Fruit fly (Drosophila melanogaster) whole organism, embryonic: ENCODE measurements around the gene cav.

Experiments used
- Antp ChIP-seq: fragments of 200-800 bp; sonication (Bioruptor generic); optimal IDR thresholded peaks from 3 replicates; lab custom pipeline; 2016; ENCODE audit warnings: missing biosample characterization, missing genetic modification characterization
- CG10431 ChIP-seq: fragments of 200-800 bp; sonication (Bioruptor generic); optimal IDR thresholded peaks from 3 replicates; lab custom pipeline; 2018; ENCODE audit warnings: missing biosample characterization, mild to moderate bottlenecking, missing genetic modification characterization
- CG11560 ChIP-seq: fragments of 200-800 bp; sonication (Bioruptor generic); IDR thresholded peaks from 3 replicates; pipeline ENCODE4 v1.3.6; 2022; ENCODE audit warnings: missing biosample characterization, missing genetic modification characterization
- CG12391 ChIP-seq: fragments of 200-800 bp; sonication (Bioruptor generic); optimal IDR thresholded peaks from 3 replicates; lab custom pipeline; 2018; ENCODE audit warnings: missing biosample characterization, mild to moderate bottlenecking, missing genetic modification characterization, moderate library complexity
- CG13424 ChIP-seq: fragments of 200-800 bp; sonication (Bioruptor generic); optimal IDR thresholded peaks from 2 replicates; lab custom pipeline; 2019; ENCODE audit warnings: missing biosample characterization, mild to moderate bottlenecking, missing genetic modification characterization, moderate library complexity
- CG13775 ChIP-seq: fragments of 200-800 bp; sonication (Bioruptor generic); optimal IDR thresholded peaks from 3 replicates; lab custom pipeline; 2017; ENCODE audit warnings: missing biosample characterization, mild to moderate bottlenecking, missing genetic modification characterization
- CG14667 ChIP-seq: fragments of 200-800 bp; sonication (Bioruptor generic); IDR thresholded peaks from 2 replicates; pipeline ENCODE4 v1.3.6; 2022; ENCODE audit warnings: missing biosample characterization, missing genetic modification characterization
- CG14710 ChIP-seq: fragments of 200-800 bp; sonication (Bioruptor generic); optimal IDR thresholded peaks from 3 replicates; lab custom pipeline; 2019; ENCODE audit warnings: missing biosample characterization, mild to moderate bottlenecking, missing genetic modification characterization, moderate library complexity
- CG15269 ChIP-seq: fragments of 200-800 bp; sonication (Bioruptor generic); optimal IDR thresholded peaks from 2 replicates; lab custom pipeline; 2018; ENCODE audit warnings: missing biosample characterization, mild to moderate bottlenecking, missing genetic modification characterization, moderate library complexity
- CG16863 ChIP-seq: fragments of 200-800 bp; sonication (Bioruptor generic); optimal IDR thresholded peaks from 3 replicates; lab custom pipeline; 2016; ENCODE audit warnings: missing biosample characterization, missing genetic modification characterization
- CG2875 ChIP-seq: fragments of 200-800 bp; sonication (Bioruptor generic); optimal IDR thresholded peaks from 2 replicates; lab custom pipeline; 2017; ENCODE audit warnings: missing biosample characterization, mild to moderate bottlenecking, missing genetic modification characterization, missing genetic modification reagents
- CG31224 ChIP-seq: fragments of 200-800 bp; sonication (Bioruptor generic); IDR thresholded peaks from 2 replicates; pipeline ENCODE4 v1.3.6; 2022; ENCODE audit warnings: missing biosample characterization, missing genetic modification characterization
- CG33213 ChIP-seq: fragments of 200-800 bp; sonication (Bioruptor generic); optimal IDR thresholded peaks from 3 replicates; lab custom pipeline; 2016; ENCODE audit warnings: missing biosample characterization, missing genetic modification characterization
- CG4707 ChIP-seq: fragments of 200-800 bp; sonication (Bioruptor generic); optimal IDR thresholded peaks from 2 replicates; lab custom pipeline; 2018; ENCODE audit warnings: missing biosample characterization, mild to moderate bottlenecking, missing genetic modification characterization, moderate library complexity
- CG6791 ChIP-seq: fragments of 200-800 bp; sonication (Bioruptor generic); IDR thresholded peaks from 3 replicates; pipeline ENCODE4 v1.3.6; 2022; ENCODE audit warnings: missing biosample characterization, missing genetic modification characterization; ENCODE audit not compliant: partially characterized antibody
- CG7987 ChIP-seq: fragments of 200-800 bp; sonication (Bioruptor generic); optimal IDR thresholded peaks from 2 replicates; lab custom pipeline; 2018; ENCODE audit warnings: missing biosample characterization, mild to moderate bottlenecking, missing genetic modification characterization, moderate library complexity
- CG9876 ChIP-seq: fragments of 200-800 bp; sonication (Bioruptor generic); optimal IDR thresholded peaks from 2 replicates; lab custom pipeline; 2016; ENCODE audit warnings: missing biosample characterization, missing genetic modification characterization
- Dfd ChIP-seq, 2 experiments: fragments of >200 bp; optimal IDR thresholded peaks; 2 replicates each; lab custom pipeline; 2017; ENCODE audit warnings: missing biosample characterization in 2 of 2, missing genetic modification characterization in 2 of 2
- Ets97D ChIP-seq: fragments of 200-800 bp; sonication (Bioruptor generic); optimal IDR thresholded peaks from 3 replicates; lab custom pipeline; 2016; ENCODE audit warnings: missing biosample characterization, missing genetic modification characterization
- Fer1 ChIP-seq: fragments of 200-800 bp; sonication (Bioruptor generic); optimal IDR thresholded peaks from 2 replicates; lab custom pipeline; 2017; ENCODE audit warnings: missing biosample characterization, mild to moderate bottlenecking, missing genetic modification characterization
- Gsc ChIP-seq: fragments of 200-800 bp; sonication (Bioruptor generic); IDR thresholded peaks from 2 replicates; pipeline ENCODE4 v1.3.6; 2022; ENCODE audit warnings: missing biosample characterization, missing genetic modification characterization
- H15 ChIP-seq: fragments of 200-800 bp; sonication (Bioruptor generic); IDR thresholded peaks from 3 replicates; pipeline ENCODE4 v1.3.6; 2022; ENCODE audit warnings: missing biosample characterization, missing genetic modification characterization
- HHEX ChIP-seq: fragments of 200-800 bp; sonication (Bioruptor generic); optimal IDR thresholded peaks from 3 replicates; lab custom pipeline; 2017; ENCODE audit warnings: missing biosample characterization, mild to moderate bottlenecking, missing genetic modification characterization, missing genetic modification reagents
- HmgZ ChIP-seq: fragments of 200-800 bp; sonication (Bioruptor generic); optimal IDR thresholded peaks from 2 replicates; lab custom pipeline; 2018; ENCODE audit warnings: missing biosample characterization, mild to moderate bottlenecking, missing genetic modification characterization
- Optix ChIP-seq: fragments of 200-800 bp; sonication (Bioruptor generic); IDR thresholded peaks from 3 replicates; pipeline ENCODE4 v1.3.6; 2022; ENCODE audit warnings: missing biosample characterization, missing genetic modification characterization
- Ptx1 ChIP-seq: fragments of 200-800 bp; sonication (Bioruptor generic); IDR thresholded peaks from 2 replicates; pipeline ENCODE4 v1.3.6; 2022; ENCODE audit warnings: missing biosample characterization, missing genetic modification characterization
- Sry-β ChIP-seq: fragments of 200-800 bp; sonication (Bioruptor generic); optimal IDR thresholded peaks from 2 replicates; lab custom pipeline; 2018; ENCODE audit warnings: missing biosample characterization, mild to moderate bottlenecking, missing genetic modification characterization, moderate library complexity
- Tbp ChIP-seq: fragments of >200 bp; optimal IDR thresholded peaks from 2 replicates; lab custom pipeline; 2018; ENCODE audit warnings: missing biosample characterization, missing genetic modification characterization
- ara ChIP-seq: fragments of 200-800 bp; sonication (Bioruptor generic); IDR thresholded peaks from 2 replicates; pipeline ENCODE4 v1.3.6; 2022; ENCODE audit warnings: missing biosample characterization, missing genetic modification characterization
- ash1 ChIP-seq: fragments of 200-800 bp; sonication (Bioruptor generic); optimal IDR thresholded peaks from 2 replicates; lab custom pipeline; 2018; ENCODE audit warnings: missing biosample characterization, mild to moderate bottlenecking, missing genetic modification characterization
- az2 ChIP-seq: fragments of 200-800 bp; sonication (Bioruptor generic); optimal IDR thresholded peaks from 3 replicates; lab custom pipeline; 2016; ENCODE audit warnings: missing biosample characterization, missing genetic modification characterization
- bcd ChIP-seq: fragments of 200-800 bp; sonication (Bioruptor generic); optimal IDR thresholded peaks from 2 replicates; lab custom pipeline; 2017; ENCODE audit warnings: missing biosample characterization, mild to moderate bottlenecking, missing genetic modification characterization
- chm ChIP-seq: fragments of 200-800 bp; sonication (Bioruptor generic); IDR thresholded peaks from 2 replicates; pipeline ENCODE4 v1.3.6; 2022; ENCODE audit warnings: missing biosample characterization, missing genetic modification characterization
- crol ChIP-seq: fragments of 200-800 bp; sonication (Bioruptor generic); IDR thresholded peaks from 2 replicates; pipeline ENCODE4 v1.3.6; 2022; ENCODE audit warnings: missing biosample characterization, missing genetic modification characterization
- dati ChIP-seq: fragments of 200-800 bp; sonication (Bioruptor generic); IDR thresholded peaks from 2 replicates; pipeline ENCODE4 v1.3.6; 2022; ENCODE audit warnings: missing biosample characterization, missing genetic modification characterization
- ems ChIP-seq: fragments of 200-800 bp; sonication (Bioruptor generic); optimal IDR thresholded peaks from 3 replicates; lab custom pipeline; 2016; ENCODE audit warnings: missing biosample characterization, missing genetic modification characterization
- exex ChIP-seq: fragments of 200-800 bp; sonication (Bioruptor generic); optimal IDR thresholded peaks from 4 replicates; lab custom pipeline; 2018; ENCODE audit warnings: missing biosample characterization, mild to moderate bottlenecking, missing genetic modification characterization, moderate library complexity
- gce ChIP-seq: fragments of 200-800 bp; sonication (Bioruptor generic); IDR thresholded peaks from 3 replicates; pipeline ENCODE4 v1.3.6; 2022; ENCODE audit warnings: missing biosample characterization, missing genetic modification characterization
- gem ChIP-seq: fragments of 200-800 bp; sonication (Bioruptor generic); optimal IDR thresholded peaks from 2 replicates; lab custom pipeline; 2019; ENCODE audit warnings: missing biosample characterization, mild to moderate bottlenecking, missing genetic modification characterization, moderate library complexity
- gt ChIP-seq: fragments of 200-800 bp; sonication (Bioruptor generic); IDR thresholded peaks from 2 replicates; pipeline ENCODE4 v1.3.6; 2022; ENCODE audit warnings: missing biosample characterization, missing genetic modification characterization
- hbn ChIP-seq: fragments of 200-800 bp; sonication (Bioruptor generic); IDR thresholded peaks from 2 replicates; pipeline ENCODE4 v1.3.6; 2022; ENCODE audit warnings: missing biosample characterization, missing genetic modification characterization; ENCODE audit not compliant: partially characterized antibody
- lbe ChIP-seq: fragments of 200-800 bp; sonication (Bioruptor generic); optimal IDR thresholded peaks from 2 replicates; lab custom pipeline; 2016; ENCODE audit warnings: missing biosample characterization, mild to moderate bottlenecking, missing genetic modification characterization
- nerfin-1 ChIP-seq: fragments of 200-800 bp; sonication (Bioruptor generic); optimal IDR thresholded peaks from 3 replicates; lab custom pipeline; 2019; ENCODE audit warnings: missing biosample characterization, mild to moderate bottlenecking, missing genetic modification characterization, moderate library complexity
- prd ChIP-seq, 3 experiments: fragments of >200 bp in 2 of 3; fragments of 200-800 bp in 1 of 3; sonication (Bioruptor generic) in 1 of 3; optimal IDR thresholded peaks in 2 of 3; IDR thresholded peaks in 1 of 3; 2 replicates in 2 of 3; 3 replicates in 1 of 3; pipeline versions ENCODE4 v1.3.6 to Lab custom; 2017 to 2022; ENCODE audit warnings: missing biosample characterization in 1 of 3, missing genetic modification characterization in 1 of 3
- scrt ChIP-seq: fragments of 200-800 bp; sonication (Bioruptor generic); optimal IDR thresholded peaks from 2 replicates; lab custom pipeline; 2018; ENCODE audit warnings: missing biosample characterization, mild to moderate bottlenecking, missing genetic modification characterization, moderate library complexity
- sr ChIP-seq: fragments of 200-800 bp; sonication (Bioruptor generic); IDR thresholded peaks from 3 replicates; pipeline ENCODE4 v1.3.6; 2022; ENCODE audit warnings: missing biosample characterization, missing genetic modification characterization
- tna ChIP-seq: fragments of 200-800 bp; sonication (Bioruptor generic); IDR thresholded peaks from 2 replicates; pipeline ENCODE4 v1.3.6; 2022; ENCODE audit warnings: missing biosample characterization, missing genetic modification characterization; ENCODE audit not compliant: partially characterized antibody
- vnd ChIP-seq: fragments of 200-800 bp; sonication (Bioruptor generic); IDR thresholded peaks from 3 replicates; pipeline ENCODE4 v1.3.6; 2022; ENCODE audit warnings: missing biosample characterization, missing genetic modification characterization; ENCODE audit not compliant: partially characterized antibody
- z ChIP-seq: fragments of 200-800 bp; sonication (Bioruptor generic); IDR thresholded peaks from 3 replicates; pipeline ENCODE4 v1.3.6; 2022; ENCODE audit warnings: missing biosample characterization, missing genetic modification characterization
- zf30C ChIP-seq: fragments of 200-800 bp; sonication (Bioruptor generic); optimal IDR thresholded peaks from 3 replicates; lab custom pipeline; 2018; ENCODE audit warnings: missing biosample characterization, mild to moderate bottlenecking, missing genetic modification characterization
- zfh2 ChIP-seq: fragments of 200-800 bp; sonication (Bioruptor generic); optimal IDR thresholded peaks from 2 replicates; lab custom pipeline; 2016; ENCODE audit warnings: missing biosample characterization, missing genetic modification characterization

Gene cav

DNA sequence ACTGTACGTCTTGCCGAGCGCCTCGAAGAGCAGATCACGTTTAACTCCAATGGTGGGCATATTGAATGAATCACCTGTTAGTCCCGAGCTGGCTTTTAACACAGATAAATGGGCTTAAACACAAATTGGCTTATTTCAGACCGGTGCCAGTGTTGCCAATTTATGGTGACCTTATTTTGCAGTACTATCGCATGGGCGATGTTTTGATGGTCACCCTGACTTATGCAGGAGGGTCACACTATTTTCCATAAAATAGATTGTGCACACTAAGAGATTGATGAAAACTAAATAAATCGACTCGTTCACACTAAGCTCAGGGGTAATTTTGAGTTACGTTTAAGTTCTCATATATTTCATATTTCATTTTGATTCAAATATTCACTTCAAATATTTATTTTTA lies 31.6 kb downstream of the cav start, which contains the start of gene beta-PheRS (continued):
- TF ChIP-seq vnd (GFP tag; lab: Robert Waterston, UW) (peak; percentile 90), lbe (GFP tag; lab: Kevin White, UChicago) (peak; percentile 4), CG14667 (GFP tag; lab: Robert Waterston, UW) (no peak), bcd (no peak), Gsc (GFP tag; lab: Robert Waterston, UW) (no peak), az2 (GFP tag; lab: Kevin White, UChicago) (peak; percentile 52), HmgZ (tag; lab: Kevin White, UChicago) (peak; percentile 88), CG6791 (GFP tag; lab: Robert Waterston, UW) (peak; percentile 96), scrt (GFP tag; lab: Kevin White, UChicago) (no peak), CG14710 (tag; lab: Kevin White, UChicago) (peak; percentile 95), HHEX (GFP tag; lab: Kevin White, UChicago) (no peak), gce (GFP tag; lab: Robert Waterston, UW) (no peak), CG31224 (no peak), ara (GFP tag; lab: Robert Waterston, UW) (no peak), CG33213 (peak; percentile 77), CG11560 (tag; lab: Robert Waterston, UW) (no peak), zfh2 (GFP tag; lab: Kevin White, UChicago) (peak; percentile 75), gt (GFP tag; lab: Robert Waterston, UW) (no peak), CG10431 (GFP tag; lab: Kevin White, UChicago) (no peak), Tbp (GFP tag; lab: Kevin White, UChicago) (no peak), dati (GFP tag; lab: Robert Waterston, UW) (no peak), ems (GFP tag; lab: Kevin White, UChicago) (peak; percentile 49), Fer1 (no peak), CG7987 (peak; percentile 11), Optix (GFP tag; lab: Robert Waterston, UW) (no peak), CG9876 (GFP tag; lab: Kevin White, UChicago) (peak; percentile 67), Dfd (GFP tag; optimal IDR thresholded peaks at IDR 0.05; lab: Kevin White, UChicago) (no peak), tna (GFP tag; lab: Robert Waterston, UW) (peak; percentile 80), zf30C (GFP tag; lab: Kevin White, UChicago) (no peak), CG16863 (GFP tag; lab: Kevin White, UChicago) (peak; percentile 13), CG2875 (GFP tag; lab: Kevin White, UChicago) (no peak), nerfin-1 (no peak), gem (tag; lab: Kevin White, UChicago) (no peak), chm (GFP tag; lab: Robert Waterston, UW) (no peak; the same call in 1 of the 2 replicates), sr (GFP tag; lab: Robert Waterston, UW) (no peak), Ptx1 (GFP tag; lab: Robert Waterston, UW) (no peak), H15 (GFP tag; lab: Robert Waterston, UW) (no peak; the same call in 2 of the 3 replicates), ash1 (GFP tag; lab: Kevin White, UChicago) (peak; percentile 12), CG13424 (tag; lab: Kevin White, UChicago) (peak; percentile 66), exex (tag; lab: Kevin White, UChicago) (no peak), CG4707 (GFP tag; lab: Kevin White, UChicago) (no peak), Antp (GFP tag; lab: Kevin White, UChicago) (peak; percentile 74), z (GFP tag; lab: Robert Waterston, UW) (no peak), crol (GFP tag; lab: Robert Waterston, UW) (no peak), CG12391 (tag; lab: Kevin White, UChicago) (peak; percentile 76), CG15269 (tag; lab: Kevin White, UChicago) (no peak), Ets97D (GFP tag; lab: Kevin White, UChicago) (peak; percentile 91), hbn (GFP tag; lab: Robert Waterston, UW) (peak; percentile 87), CG13775 (GFP tag; lab: Kevin White, UChicago) (peak; percentile 58), Sry-β (GFP tag; lab: Kevin White, UChicago) (peak; percentile 70), prd (optimal IDR thresholded peaks at IDR 0.05; lab: Kevin White, UChicago) (no peak), prd (GFP tag; IDR thresholded peaks at IDR 0.05; lab: Robert Waterston, UW) (peak; percentile 54; the same call in 1 of the 3 replicates)
